Fruit fly (Drosophila melanogaster) whole organism, embryonic: Measurements from ENCODE around the gene CG5056.

Experiments
- ATbp ChIP-seq: fragments of 200-800 bp; sonication (Bioruptor generic); optimal IDR thresholded peaks from 2 replicates; lab custom pipeline; 2017; ENCODE audit warnings: missing biosample characterization, mild to moderate bottlenecking, missing genetic modification characterization, missing genetic modification reagents
- CG10959 ChIP-seq: fragments of 200-800 bp; sonication (Bioruptor generic); IDR thresholded peaks from 2 replicates; pipeline ENCODE4 v1.3.6; 2022; ENCODE audit warnings: missing biosample characterization, missing genetic modification characterization
- CG10979 ChIP-seq: fragments of 200-800 bp; sonication (Bioruptor generic); optimal IDR thresholded peaks from 2 replicates; lab custom pipeline; 2018; ENCODE audit warnings: missing biosample characterization, mild to moderate bottlenecking, missing genetic modification characterization, moderate library complexity
- CG11085 ChIP-seq: fragments of 200-800 bp; sonication (Bioruptor generic); IDR thresholded peaks from 2 replicates; pipeline ENCODE4 v1.3.6; 2022; ENCODE audit warnings: missing biosample characterization, missing genetic modification characterization
- CG11093 ChIP-seq: fragments of 200-800 bp; sonication (Bioruptor generic); IDR thresholded peaks from 3 replicates; pipeline ENCODE4 v1.3.6; 2022; ENCODE audit warnings: missing biosample characterization, missing genetic modification characterization
- CG12659 ChIP-seq: fragments of 200-800 bp; sonication (Bioruptor generic); optimal IDR thresholded peaks from 3 replicates; lab custom pipeline; 2017; ENCODE audit warnings: mild to moderate bottlenecking, missing biosample characterization, missing genetic modification reagents, missing genetic modification characterization
- CG14710 ChIP-seq: fragments of 200-800 bp; sonication (Bioruptor generic); optimal IDR thresholded peaks from 3 replicates; lab custom pipeline; 2019; ENCODE audit warnings: missing biosample characterization, mild to moderate bottlenecking, missing genetic modification characterization, moderate library complexity
- CG1529 ChIP-seq: fragments of 200-800 bp; sonication (Bioruptor generic); optimal IDR thresholded peaks from 3 replicates; lab custom pipeline; 2018; ENCODE audit warnings: missing biosample characterization, missing genetic modification characterization
- CG1603 ChIP-seq: fragments of 200-800 bp; sonication (Bioruptor generic); optimal IDR thresholded peaks from 2 replicates; lab custom pipeline; 2019; ENCODE audit warnings: missing biosample characterization, mild to moderate bottlenecking, missing genetic modification characterization, moderate library complexity
- CG17829 ChIP-seq: fragments of 200-800 bp; optimal IDR thresholded peaks from 2 replicates; lab custom pipeline; 2019; ENCODE audit warnings: missing biosample characterization, mild to moderate bottlenecking, missing genetic modification characterization, moderate library complexity
- CG18262 ChIP-seq: fragments of 200-800 bp; optimal IDR thresholded peaks from 3 replicates; lab custom pipeline; 2019; ENCODE audit warnings: missing biosample characterization, mild to moderate bottlenecking, missing genetic modification characterization, moderate library complexity
- CG18476 ChIP-seq: fragments of 200-800 bp; sonication (Bioruptor generic); optimal IDR thresholded peaks from 2 replicates; lab custom pipeline; 2016; ENCODE audit warnings: missing biosample characterization, mild to moderate bottlenecking, missing genetic modification characterization
- CG30020 ChIP-seq: fragments of 200-800 bp; optimal IDR thresholded peaks from 2 replicates; lab custom pipeline; 2019; ENCODE audit warnings: missing biosample characterization, mild to moderate bottlenecking, missing genetic modification characterization, moderate library complexity
- CG34422 ChIP-seq: fragments of 200-800 bp; sonication (Bioruptor generic); IDR thresholded peaks from 3 replicates; pipeline ENCODE4 v1.3.6; 2022; ENCODE audit warnings: missing biosample characterization, missing genetic modification characterization
- CG3995 ChIP-seq: fragments of 200-800 bp; sonication (Bioruptor generic); optimal IDR thresholded peaks from 3 replicates; lab custom pipeline; 2016; ENCODE audit warnings: missing biosample characterization, missing genetic modification characterization
- CG8924 ChIP-seq: fragments of 200-800 bp; optimal IDR thresholded peaks from 3 replicates; lab custom pipeline; 2019; ENCODE audit warnings: missing biosample characterization, mild to moderate bottlenecking, missing genetic modification characterization, moderate library complexity
- CG9932 ChIP-seq: fragments of 200-800 bp; sonication (Bioruptor generic); IDR thresholded peaks from 2 replicates; pipeline ENCODE4 v1.3.6; 2022; ENCODE audit warnings: missing biosample characterization, missing genetic modification characterization
- Dll ChIP-seq: fragments of 200-800 bp; sonication (Bioruptor generic); IDR thresholded peaks from 4 replicates; pipeline ENCODE4 v1.3.6; 2022; ENCODE audit warnings: missing biosample characterization, missing genetic modification characterization; ENCODE audit not compliant: partially characterized antibody
- E2f1 ChIP-seq: fragments of 200-800 bp; sonication (Bioruptor generic); IDR thresholded peaks from 2 replicates; pipeline ENCODE4 v1.3.6; 2022; ENCODE audit warnings: missing biosample characterization, missing genetic modification characterization
- HmgD ChIP-seq: fragments of 200-800 bp; sonication (Bioruptor generic); optimal IDR thresholded peaks from 3 replicates; lab custom pipeline; 2016; ENCODE audit warnings: missing biosample characterization, missing genetic modification characterization
- HmgZ ChIP-seq: fragments of 200-800 bp; sonication (Bioruptor generic); optimal IDR thresholded peaks from 2 replicates; lab custom pipeline; 2018; ENCODE audit warnings: missing biosample characterization, mild to moderate bottlenecking, missing genetic modification characterization
- Med ChIP-seq: fragments of 200-800 bp; sonication (Bioruptor generic); peaks from one replicate; lab custom pipeline; 2016; ENCODE audit warnings: missing biosample characterization, missing genetic modification characterization, mild to moderate bottlenecking, inconsistent platforms, moderate library complexity
- NFAT ChIP-seq: fragments of 200-800 bp; sonication (Bioruptor generic); IDR thresholded peaks from 2 replicates; pipeline ENCODE4 v1.3.6; 2022; ENCODE audit warnings: missing biosample characterization, missing genetic modification characterization
- Rx ChIP-seq: fragments of 200-800 bp; sonication (Bioruptor generic); IDR thresholded peaks from 2 replicates; pipeline ENCODE4 v1.3.6; 2022; ENCODE audit warnings: missing biosample characterization, missing genetic modification characterization
- ac ChIP-seq: fragments of 200-800 bp; sonication (Bioruptor generic); optimal IDR thresholded peaks from 3 replicates; lab custom pipeline; 2017; ENCODE audit warnings: missing biosample characterization, mild to moderate bottlenecking, missing genetic modification characterization
- al ChIP-seq: fragments of 200-800 bp; sonication (Bioruptor generic); IDR thresholded peaks from 2 replicates; pipeline ENCODE4 v1.3.6; 2022; ENCODE audit warnings: missing biosample characterization, missing genetic modification characterization
- btn ChIP-seq: fragments of 200-800 bp; sonication (Bioruptor generic); optimal IDR thresholded peaks from 2 replicates; lab custom pipeline; 2016; ENCODE audit warnings: missing biosample characterization, missing genetic modification characterization
- corto ChIP-seq: fragments of 200-800 bp; sonication (Bioruptor generic); optimal IDR thresholded peaks from 2 replicates; lab custom pipeline; 2016; ENCODE audit warnings: missing biosample characterization, mild to moderate bottlenecking, missing genetic modification characterization, moderate library complexity
- crp ChIP-seq, 2 experiments: fragments of 200-800 bp; sonication (Bioruptor generic); optimal IDR thresholded peaks; 2 replicates in 1 of 2; 3 replicates in 1 of 2; lab custom pipeline; 2017; ENCODE audit warnings: missing biosample characterization in 2 of 2, missing genetic modification characterization in 2 of 2, mild to moderate bottlenecking in 1 of 2, moderate library complexity in 1 of 2
- dan ChIP-seq: fragments of 200-800 bp; sonication (Bioruptor generic); IDR thresholded peaks from 2 replicates; pipeline ENCODE4 v1.3.6; 2022; ENCODE audit warnings: missing biosample characterization, missing genetic modification characterization
- danr ChIP-seq: fragments of 200-800 bp; sonication (Bioruptor generic); IDR thresholded peaks from 2 replicates; pipeline ENCODE4 v1.3.6; 2022; ENCODE audit warnings: missing biosample characterization, missing genetic modification characterization
- exex ChIP-seq: fragments of 200-800 bp; sonication (Bioruptor generic); optimal IDR thresholded peaks from 4 replicates; lab custom pipeline; 2018; ENCODE audit warnings: missing biosample characterization, mild to moderate bottlenecking, missing genetic modification characterization, moderate library complexity
- ftz-f1 ChIP-seq: fragments of 200-800 bp; sonication (Bioruptor generic); optimal IDR thresholded peaks from 2 replicates; lab custom pipeline; 2016; ENCODE audit warnings: missing biosample characterization, missing genetic modification characterization
- fu2 ChIP-seq: fragments of 200-800 bp; sonication (Bioruptor generic); optimal IDR thresholded peaks from 2 replicates; lab custom pipeline; 2016; ENCODE audit warnings: missing biosample characterization, missing genetic modification characterization
- h ChIP-seq: fragments of >200 bp; optimal IDR thresholded peaks from 2 replicates; lab custom pipeline; 2017
- her ChIP-seq: fragments of 200-800 bp; sonication (Bioruptor generic); optimal IDR thresholded peaks from 2 replicates; lab custom pipeline; 2016; ENCODE audit warnings: missing biosample characterization, missing genetic modification characterization
- hth ChIP-seq: fragments of >200 bp; optimal IDR thresholded peaks from 2 replicates; lab custom pipeline; 2017; ENCODE audit warnings: inconsistent platforms
- inv ChIP-seq: fragments of 200-800 bp; sonication (Bioruptor generic); IDR thresholded peaks from 2 replicates; pipeline ENCODE4 v1.3.6; 2022; ENCODE audit warnings: missing biosample characterization, missing genetic modification characterization; ENCODE audit not compliant: partially characterized antibody
- mirr ChIP-seq: fragments of 200-800 bp; sonication (Bioruptor generic); optimal IDR thresholded peaks from 3 replicates; lab custom pipeline; 2018; ENCODE audit warnings: missing biosample characterization, mild to moderate bottlenecking, missing genetic modification characterization
- mld ChIP-seq: fragments of 200-800 bp; sonication (Bioruptor generic); IDR thresholded peaks from 3 replicates; pipeline ENCODE4 v1.3.6; 2022; ENCODE audit warnings: missing biosample characterization, missing genetic modification characterization; ENCODE audit not compliant: partially characterized antibody
- pb ChIP-seq: fragments of 200-800 bp; sonication (Bioruptor generic); optimal IDR thresholded peaks from 3 replicates; lab custom pipeline; 2016; ENCODE audit warnings: missing biosample characterization, missing genetic modification characterization
- peb ChIP-seq: fragments of 200-800 bp; sonication (Bioruptor generic); IDR thresholded peaks from 2 replicates; pipeline ENCODE4 v1.3.6; 2022; ENCODE audit warnings: missing biosample characterization, missing genetic modification characterization
- pum ChIP-seq: fragments of 200-800 bp; sonication (Bioruptor generic); optimal IDR thresholded peaks from 2 replicates; lab custom pipeline; 2016; ENCODE audit warnings: missing biosample characterization, missing genetic modification characterization
- repo ChIP-seq: fragments of 200-800 bp; sonication (Bioruptor generic); optimal IDR thresholded peaks from 2 replicates; lab custom pipeline; 2016; ENCODE audit warnings: missing biosample characterization, missing genetic modification characterization
- sd ChIP-seq: fragments of 200-800 bp; sonication (Bioruptor generic); optimal IDR thresholded peaks from 3 replicates; lab custom pipeline; 2018; ENCODE audit warnings: missing biosample characterization, mild to moderate bottlenecking, missing genetic modification characterization, moderate library complexity
- sim ChIP-seq: fragments of 200-800 bp; sonication (Bioruptor generic); IDR thresholded peaks from 2 replicates; pipeline ENCODE4 v1.3.6; 2022; ENCODE audit warnings: missing biosample characterization, missing genetic modification characterization
- sug ChIP-seq: fragments of 200-800 bp; optimal IDR thresholded peaks from 2 replicates; lab custom pipeline; 2019; ENCODE audit warnings: missing biosample characterization, mild to moderate bottlenecking, missing genetic modification characterization, moderate library complexity
- trh ChIP-seq: fragments of 200-800 bp; sonication (Bioruptor generic); optimal IDR thresholded peaks from 2 replicates; lab custom pipeline; 2016; ENCODE audit warnings: missing biosample characterization, missing genetic modification characterization
- vfl ChIP-seq: fragments of 200-800 bp; sonication (Bioruptor generic); optimal IDR thresholded peaks from 2 replicates; lab custom pipeline; 2016; ENCODE audit warnings: missing biosample characterization, missing genetic modification characterization
- zfh1 ChIP-seq: fragments of 200-800 bp; sonication (Bioruptor generic); IDR thresholded peaks from 3 replicates; pipeline ENCODE4 v1.3.6; 2022; ENCODE audit warnings: missing biosample characterization, missing genetic modification characterization
- zfh2 ChIP-seq: fragments of 200-800 bp; sonication (Bioruptor generic); optimal IDR thresholded peaks from 2 replicates; lab custom pipeline; 2016; ENCODE audit warnings: missing biosample characterization, missing genetic modification characterization

Gene CG5056

dm6 chr2L:10333091-10333991 is 33.2 kb upstream of the CG5056 start, which contains the start of gene GATAd (continued):
- TF ChIP-seq pb (GFP tag; lab: Kevin White, UChicago), result no peak
- TF ChIP-seq CG17829 (tag; lab: Kevin White, UChicago), result peak; percentile 43
- no peak for TF ChIP-seq CG18476 (GFP tag; lab: Kevin White, UChicago)
- no peak for TF ChIP-seq peb (GFP tag; lab: Robert Waterston, UW)
- no peak for TF ChIP-seq CG11085 (GFP tag; lab: Robert Waterston, UW)
- no peak for TF ChIP-seq sim (GFP tag; lab: Robert Waterston, UW)
- no peak for TF ChIP-seq corto (GFP tag; lab: Kevin White, UChicago)
- TF ChIP-seq vfl, result no peak
- TF ChIP-seq danr (GFP tag; lab: Robert Waterston, UW), result no peak
- peak; percentile 4 for TF ChIP-seq CG18262 (tag; lab: Kevin White, UChicago)
- TF ChIP-seq mirr (GFP tag; lab: Kevin White, UChicago), result no peak
- no peak for TF ChIP-seq CG1529 (GFP tag; lab: Kevin White, UChicago)
- TF ChIP-seq E2f1 (GFP tag; lab: Robert Waterston, UW), result no peak
- TF ChIP-seq al (GFP tag; lab: Robert Waterston, UW), result no peak
- no peak for TF ChIP-seq fu2 (GFP tag; lab: Kevin White, UChicago)
- no peak for TF ChIP-seq Rx (GFP tag; lab: Robert Waterston, UW)
- no peak for TF ChIP-seq ATbp (GFP tag; lab: Kevin White, UChicago)
- peak; percentile 18 for TF ChIP-seq exex (tag; lab: Kevin White, UChicago)
- TF ChIP-seq ac (GFP tag; lab: Kevin White, UChicago), result no peak
- peak; percentile 46 for TF ChIP-seq CG14710 (tag; lab: Kevin White, UChicago)
- no peak for TF ChIP-seq HmgD (GFP tag; lab: Kevin White, UChicago)
- TF ChIP-seq repo, result no peak
- no peak for TF ChIP-seq sd (tag; lab: Kevin White, UChicago)
- no peak for TF ChIP-seq zfh2 (GFP tag; lab: Kevin White, UChicago)
- no peak for TF ChIP-seq Dll (GFP tag; lab: Robert Waterston, UW)
- TF ChIP-seq h (lab: Kevin White, UChicago), result no peak
- no peak for TF ChIP-seq crp (GFP tag; optimal IDR thresholded peaks at IDR 0.05; lab: Kevin White, UChicago)
- TF ChIP-seq dan (GFP tag; lab: Robert Waterston, UW), result no peak
- TF ChIP-seq CG10959 (GFP tag; lab: Robert Waterston, UW), result no peak
- no peak for TF ChIP-seq CG34422 (GFP tag; lab: Robert Waterston, UW)
- TF ChIP-seq CG8924, result peak; percentile 46
- TF ChIP-seq CG9932, result 0 out of 2 replicates have a peak, but pooled peaks have one; percentile 26
- no peak for TF ChIP-seq zfh1 (GFP tag; lab: Robert Waterston, UW)
- peak; percentile 51 for TF ChIP-seq HmgZ (tag; lab: Kevin White, UChicago)
- peak; percentile 20; the same call in 1 of the 2 replicates for TF ChIP-seq inv (GFP tag; lab: Robert Waterston, UW)
- TF ChIP-seq CG3995, result peak; percentile 79
- peak; percentile 60 for TF ChIP-seq Med (GFP tag; lab: Kevin White, UChicago)
- peak; percentile 24 for TF ChIP-seq sug (tag; lab: Kevin White, UChicago)
- no peak for TF ChIP-seq pum
- no peak for TF ChIP-seq her (GFP tag; lab: Kevin White, UChicago)
- no peak for TF ChIP-seq mld
- no peak for TF ChIP-seq hth (lab: Kevin White, UChicago)
- TF ChIP-seq trh (GFP tag; lab: Kevin White, UChicago), result no peak
- peak; percentile 94 for TF ChIP-seq CG1603 (tag; lab: Kevin White, UChicago)
- no peak for TF ChIP-seq btn
- TF ChIP-seq CG30020 (tag; lab: Kevin White, UChicago), result peak; percentile 95
- TF ChIP-seq CG10979 (tag; lab: Kevin White, UChicago), result no peak
- peak; percentile 65 for TF ChIP-seq CG12659 (GFP tag; lab: Kevin White, UChicago)
- peak; percentile 61 for TF ChIP-seq ftz-f1
- no peak for TF ChIP-seq CG11093 (GFP tag; lab: Robert Waterston, UW)
- TF ChIP-seq NFAT, result no peak
